Fruit fly (Drosophila melanogaster) Kc167 (cell line): ENCODE data around the gene CG13460.

ENCODE experiments used
- Sin3A ChIP-seq: fragments of >200 bp; optimal IDR thresholded peaks from 2 replicates; lab custom pipeline; 2018; ENCODE audit warnings: missing external identifiers
- psq ChIP-seq: fragments of >200 bp; optimal IDR thresholded peaks from 2 replicates; lab custom pipeline; 2017; ENCODE audit warnings: missing external identifiers

DNA sequence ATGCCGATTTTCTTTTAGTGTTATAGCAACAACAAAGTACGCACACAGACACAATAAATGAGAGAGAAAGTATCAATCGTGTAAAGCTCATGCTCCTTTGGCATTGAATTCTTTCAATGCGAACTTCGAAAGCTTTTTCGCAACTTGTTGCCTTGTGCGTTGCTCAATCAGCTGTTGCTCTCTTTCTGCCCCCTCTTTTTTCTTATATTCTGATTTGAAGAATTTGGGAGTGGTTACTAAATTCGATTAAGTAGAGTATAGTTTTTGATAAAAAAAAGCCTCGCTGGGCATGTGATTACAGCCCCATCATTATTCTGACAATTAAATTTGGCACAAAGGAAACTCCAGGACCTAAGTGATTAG is 26.8 kb downstream of the CG13460 start:
- TF ChIP-seq Sin3A (lab: Kevin White, UChicago) (no peak), psq (no peak)
